Fruit fly (Drosophila melanogaster) whole organism, embryonic: ENCODE results near the gene Tis11.

Experiments used
- Ada2b ChIP-seq: fragments of 200-800 bp; sonication (Bioruptor generic); IDR thresholded peaks from 2 replicates; pipeline ENCODE4 v1.3.6; 2022; ENCODE audit warnings: missing biosample characterization, missing genetic modification characterization
- Antp ChIP-seq: fragments of 200-800 bp; sonication (Bioruptor generic); optimal IDR thresholded peaks from 3 replicates; lab custom pipeline; 2016; ENCODE audit warnings: missing biosample characterization, missing genetic modification characterization
- Atf3 ChIP-seq: fragments of 200-800 bp; sonication (Bioruptor generic); optimal IDR thresholded peaks from 3 replicates; lab custom pipeline; 2016; ENCODE audit warnings: missing biosample characterization, missing genetic modification characterization
- CG10267 ChIP-seq: fragments of 200-800 bp; sonication (Bioruptor generic); optimal IDR thresholded peaks from 2 replicates; lab custom pipeline; 2018; ENCODE audit warnings: missing biosample characterization, mild to moderate bottlenecking, missing genetic modification characterization, moderate library complexity
- CG10543 ChIP-seq: fragments of 200-800 bp; sonication (Bioruptor generic); optimal IDR thresholded peaks from 3 replicates; lab custom pipeline; 2017; ENCODE audit warnings: missing biosample characterization, mild to moderate bottlenecking, missing genetic modification characterization, moderate library complexity
- CG12071 ChIP-seq: fragments of 200-800 bp; sonication (Bioruptor generic); optimal IDR thresholded peaks from 3 replicates; lab custom pipeline; 2018; ENCODE audit warnings: missing biosample characterization, mild to moderate bottlenecking, missing genetic modification characterization
- CG15269 ChIP-seq: fragments of 200-800 bp; sonication (Bioruptor generic); optimal IDR thresholded peaks from 2 replicates; lab custom pipeline; 2018; ENCODE audit warnings: missing biosample characterization, mild to moderate bottlenecking, missing genetic modification characterization, moderate library complexity
- CG17186 ChIP-seq: fragments of 200-800 bp; sonication (Bioruptor generic); optimal IDR thresholded peaks from 3 replicates; lab custom pipeline; 2017; ENCODE audit warnings: missing biosample characterization, missing genetic modification reagents, missing genetic modification characterization
- CG17385 ChIP-seq: fragments of 200-800 bp; sonication (Bioruptor generic); optimal IDR thresholded peaks from 3 replicates; lab custom pipeline; 2018; ENCODE audit warnings: missing biosample characterization, mild to moderate bottlenecking, missing genetic modification characterization
- CG2120 ChIP-seq: fragments of 200-800 bp; sonication (Bioruptor generic); optimal IDR thresholded peaks from 3 replicates; lab custom pipeline; 2016; ENCODE audit warnings: missing biosample characterization, missing genetic modification characterization
- CG3838 ChIP-seq: fragments of 200-800 bp; sonication (Bioruptor generic); optimal IDR thresholded peaks from 3 replicates; lab custom pipeline; 2016; ENCODE audit warnings: missing biosample characterization, missing genetic modification characterization
- CG6254 ChIP-seq: fragments of 200-800 bp; sonication (Bioruptor generic); optimal IDR thresholded peaks from 3 replicates; lab custom pipeline; 2017; ENCODE audit warnings: mild to moderate bottlenecking, missing biosample characterization, missing genetic modification reagents, missing genetic modification characterization
- CG6765 ChIP-seq: fragments of 200-800 bp; sonication (Bioruptor generic); optimal IDR thresholded peaks from 3 replicates; lab custom pipeline; 2017; ENCODE audit warnings: missing biosample characterization, mild to moderate bottlenecking, missing genetic modification characterization
- CG7372 ChIP-seq: fragments of 200-800 bp; sonication (Bioruptor generic); IDR thresholded peaks from 2 replicates; pipeline ENCODE4 v1.3.6; 2022; ENCODE audit warnings: missing biosample characterization, missing genetic modification characterization
- CG7839 ChIP-seq: fragments of 200-800 bp; sonication (Bioruptor generic); optimal IDR thresholded peaks from 3 replicates; lab custom pipeline; 2018; ENCODE audit warnings: missing biosample characterization, mild to moderate bottlenecking, missing genetic modification characterization, moderate library complexity
- CG8359 ChIP-seq: fragments of 200-800 bp; sonication (Bioruptor generic); optimal IDR thresholded peaks from 2 replicates; lab custom pipeline; 2017; ENCODE audit warnings: missing biosample characterization, mild to moderate bottlenecking, missing genetic modification characterization, borderline replicate concordance
- CG8944 ChIP-seq: fragments of 200-800 bp; sonication (Bioruptor generic); optimal IDR thresholded peaks from 3 replicates; lab custom pipeline; 2016; ENCODE audit warnings: missing biosample characterization, missing genetic modification characterization
- Doc2 ChIP-seq: fragments of 200-800 bp; sonication (Bioruptor generic); IDR thresholded peaks from 2 replicates; pipeline ENCODE4 v1.3.6; 2022; ENCODE audit warnings: missing biosample characterization, missing genetic modification characterization
- E2f1 ChIP-seq: fragments of 200-800 bp; sonication (Bioruptor generic); IDR thresholded peaks from 2 replicates; pipeline ENCODE4 v1.3.6; 2022; ENCODE audit warnings: missing biosample characterization, missing genetic modification characterization
- Ets97D ChIP-seq: fragments of 200-800 bp; sonication (Bioruptor generic); optimal IDR thresholded peaks from 3 replicates; lab custom pipeline; 2016; ENCODE audit warnings: missing biosample characterization, missing genetic modification characterization
- HLH54F ChIP-seq: fragments of 200-800 bp; sonication (Bioruptor generic); optimal IDR thresholded peaks from 3 replicates; lab custom pipeline; 2016; ENCODE audit warnings: missing biosample characterization, missing genetic modification characterization
- Hr3 ChIP-seq: fragments of 200-800 bp; sonication (Bioruptor generic); optimal IDR thresholded peaks from 3 replicates; lab custom pipeline; 2016; ENCODE audit warnings: missing biosample characterization, missing genetic modification characterization
- MESR4 ChIP-seq: fragments of 200-800 bp; sonication (Bioruptor generic); optimal IDR thresholded peaks from 2 replicates; lab custom pipeline; 2018; ENCODE audit warnings: missing biosample characterization, mild to moderate bottlenecking, missing genetic modification characterization, moderate library complexity
- Mrtf ChIP-seq: fragments of 200-800 bp; sonication (Bioruptor generic); IDR thresholded peaks from 3 replicates; pipeline ENCODE4 v1.3.6; 2022; ENCODE audit warnings: missing biosample characterization, missing genetic modification characterization
- NC2β ChIP-seq: fragments of 200-800 bp; sonication (Bioruptor generic); optimal IDR thresholded peaks from 2 replicates; lab custom pipeline; 2016; ENCODE audit warnings: missing biosample characterization, missing genetic modification characterization
- Oli ChIP-seq: fragments of 200-800 bp; sonication (Bioruptor generic); optimal IDR thresholded peaks from 2 replicates; lab custom pipeline; 2018; ENCODE audit warnings: missing biosample characterization, mild to moderate bottlenecking, missing genetic modification characterization, moderate library complexity
- Rfx ChIP-seq: fragments of 200-800 bp; sonication (Bioruptor generic); IDR thresholded peaks from 2 replicates; pipeline ENCODE4 v1.3.6; 2022; ENCODE audit warnings: missing biosample characterization, missing genetic modification characterization
- Six4 ChIP-seq: fragments of 200-800 bp; sonication (Bioruptor generic); optimal IDR thresholded peaks from 2 replicates; lab custom pipeline; 2016; ENCODE audit warnings: missing biosample characterization, missing genetic modification characterization
- Taf1 ChIP-seq: fragments of 200-800 bp; sonication (Bioruptor generic); IDR thresholded peaks from 2 replicates; pipeline ENCODE4 v1.3.6; 2022; ENCODE audit warnings: missing biosample characterization, missing genetic modification characterization
- al ChIP-seq: fragments of 200-800 bp; sonication (Bioruptor generic); IDR thresholded peaks from 2 replicates; pipeline ENCODE4 v1.3.6; 2022; ENCODE audit warnings: missing biosample characterization, missing genetic modification characterization
- ara ChIP-seq: fragments of 200-800 bp; sonication (Bioruptor generic); IDR thresholded peaks from 2 replicates; pipeline ENCODE4 v1.3.6; 2022; ENCODE audit warnings: missing biosample characterization, missing genetic modification characterization
- ash1 ChIP-seq: fragments of 200-800 bp; sonication (Bioruptor generic); optimal IDR thresholded peaks from 2 replicates; lab custom pipeline; 2018; ENCODE audit warnings: missing biosample characterization, mild to moderate bottlenecking, missing genetic modification characterization
- cas ChIP-seq: fragments of 200-800 bp; sonication (Bioruptor generic); IDR thresholded peaks from 2 replicates; pipeline ENCODE4 v1.3.6; 2022; ENCODE audit warnings: missing biosample characterization, missing genetic modification characterization
- chinmo ChIP-seq: fragments of 200-800 bp; sonication (Bioruptor generic); IDR thresholded peaks from 4 replicates; pipeline ENCODE4 v1.3.6; 2022; ENCODE audit warnings: missing biosample characterization, missing genetic modification characterization; ENCODE audit not compliant: partially characterized antibody
- chm ChIP-seq: fragments of 200-800 bp; sonication (Bioruptor generic); IDR thresholded peaks from 2 replicates; pipeline ENCODE4 v1.3.6; 2022; ENCODE audit warnings: missing biosample characterization, missing genetic modification characterization
- cwo ChIP-seq: fragments of 200-800 bp; sonication (Bioruptor generic); optimal IDR thresholded peaks from 3 replicates; lab custom pipeline; 2017; ENCODE audit warnings: missing biosample characterization, missing genetic modification characterization, mild to moderate bottlenecking, moderate library complexity, missing genetic modification reagents
- dan ChIP-seq: fragments of 200-800 bp; sonication (Bioruptor generic); IDR thresholded peaks from 2 replicates; pipeline ENCODE4 v1.3.6; 2022; ENCODE audit warnings: missing biosample characterization, missing genetic modification characterization
- fd96Cb ChIP-seq: fragments of 200-800 bp; sonication (Bioruptor generic); optimal IDR thresholded peaks from 2 replicates; lab custom pipeline; 2018; ENCODE audit warnings: missing biosample characterization, mild to moderate bottlenecking, missing genetic modification characterization, moderate library complexity
- gce ChIP-seq: fragments of 200-800 bp; sonication (Bioruptor generic); IDR thresholded peaks from 3 replicates; pipeline ENCODE4 v1.3.6; 2022; ENCODE audit warnings: missing biosample characterization, missing genetic modification characterization
- lov ChIP-seq, 2 experiments: fragments of 200-800 bp in 1 of 2; fragments of >200 bp in 1 of 2; sonication (Bioruptor generic) in 1 of 2; IDR thresholded peaks in 1 of 2; optimal IDR thresholded peaks in 1 of 2; 2 replicates in 1 of 2; 3 replicates in 1 of 2; pipeline versions ENCODE4 v1.3.6 to Lab custom; 2017 to 2022; ENCODE audit warnings: missing biosample characterization in 1 of 2, missing genetic modification characterization in 1 of 2
- nau ChIP-seq: fragments of 200-800 bp; sonication (Bioruptor generic); optimal IDR thresholded peaks from 3 replicates; lab custom pipeline; 2017; ENCODE audit warnings: missing biosample characterization, mild to moderate bottlenecking, missing genetic modification characterization, missing genetic modification reagents
- pan ChIP-seq, 4 experiments: fragments of >200 bp in 3 of 4; fragments of 200-800 bp in 1 of 4; sonication (Bioruptor generic) in 1 of 4; optimal IDR thresholded peaks in 3 of 4; IDR thresholded peaks in 1 of 4; 2 replicates each; pipeline versions ENCODE4 v1.3.6 to Lab custom; 2017 to 2022; ENCODE audit warnings: missing biosample characterization in 2 of 4, missing genetic modification characterization in 2 of 4, mixed read lengths in 1 of 4
- peb ChIP-seq: fragments of 200-800 bp; sonication (Bioruptor generic); IDR thresholded peaks from 2 replicates; pipeline ENCODE4 v1.3.6; 2022; ENCODE audit warnings: missing biosample characterization, missing genetic modification characterization
- pho ChIP-seq: fragments of 200-800 bp; sonication (Bioruptor generic); optimal IDR thresholded peaks from 2 replicates; lab custom pipeline; 2016; ENCODE audit warnings: missing biosample characterization, missing genetic modification characterization
- psq ChIP-seq: fragments of 200-800 bp; sonication (Bioruptor generic); optimal IDR thresholded peaks from 2 replicates; lab custom pipeline; 2017; ENCODE audit warnings: missing biosample characterization, missing genetic modification characterization
- sd ChIP-seq: fragments of 200-800 bp; sonication (Bioruptor generic); optimal IDR thresholded peaks from 3 replicates; lab custom pipeline; 2018; ENCODE audit warnings: missing biosample characterization, mild to moderate bottlenecking, missing genetic modification characterization, moderate library complexity
- slbo ChIP-seq: fragments of 200-800 bp; sonication (Bioruptor generic); IDR thresholded peaks from 2 replicates; pipeline ENCODE4 v1.3.6; 2022; ENCODE audit warnings: missing biosample characterization, missing genetic modification characterization
- tgo ChIP-seq: fragments of 200-800 bp; sonication (Bioruptor generic); IDR thresholded peaks from 3 replicates; pipeline ENCODE4 v1.3.6; 2022; ENCODE audit warnings: missing biosample characterization, missing genetic modification characterization
- tin ChIP-seq: fragments of 200-800 bp; sonication (Bioruptor generic); optimal IDR thresholded peaks from 3 replicates; lab custom pipeline; 2016; ENCODE audit warnings: missing biosample characterization, missing genetic modification characterization
- trh ChIP-seq: fragments of 200-800 bp; sonication (Bioruptor generic); optimal IDR thresholded peaks from 2 replicates; lab custom pipeline; 2016; ENCODE audit warnings: missing biosample characterization, missing genetic modification characterization

Gene Tis11

dm6 chrX:12629564-12629963 is 29.7 kb upstream of the Tis11 start, which contains the start of the genes Aven and CG2540 (continued):
- TF ChIP-seq HLH54F (GFP tag; lab: Kevin White, UChicago), result no peak
- TF ChIP-seq pho, result no peak
- TF ChIP-seq MESR4, result no peak
- no peak for TF ChIP-seq CG8944
- no peak for TF ChIP-seq nau
- peak; percentile 59 for TF ChIP-seq CG7372 (GFP tag; lab: Robert Waterston, UW)
- no peak for TF ChIP-seq pan (optimal IDR thresholded peaks at IDR 0.05; lab: Kevin White, UChicago)
- TF ChIP-seq pan (GFP tag; optimal IDR thresholded peaks at IDR 0.05 in 1 of 2, IDR thresholded peaks at IDR 0.05 in 1 of 2), result peak in 1 of 2 experiments; percentile 69
- TF ChIP-seq Mrtf (GFP tag; lab: Robert Waterston, UW), result 0 out of 3 replicates have a peak, but pooled peaks have one; percentile 30
- TF ChIP-seq chinmo (GFP tag; lab: Robert Waterston, UW), result no peak
- TF ChIP-seq Ada2b, result peak; percentile 40; the same call in 1 of the 2 replicates
- TF ChIP-seq CG15269 (tag; lab: Kevin White, UChicago), result peak; percentile 88
- TF ChIP-seq Antp (GFP tag; lab: Kevin White, UChicago), result no peak
- TF ChIP-seq cwo, result peak; percentile 80
- TF ChIP-seq trh (GFP tag; lab: Kevin White, UChicago), result no peak
- TF ChIP-seq Ets97D (GFP tag; lab: Kevin White, UChicago), result no peak
- no peak for TF ChIP-seq peb (GFP tag; lab: Robert Waterston, UW)
- peak; percentile 72 for TF ChIP-seq CG6254 (GFP tag; lab: Kevin White, UChicago)
- TF ChIP-seq Taf1, result peak; percentile 19; the same call in 1 of the 2 replicates
- TF ChIP-seq Doc2 (GFP tag; lab: Robert Waterston, UW), result no peak
- peak; percentile 71 for TF ChIP-seq Six4 (GFP tag; lab: Kevin White, UChicago)
- TF ChIP-seq tgo (GFP tag; lab: Robert Waterston, UW), result peak; percentile 60
- TF ChIP-seq Oli (tag; lab: Kevin White, UChicago), result peak; percentile 86
- no peak for TF ChIP-seq lov (optimal IDR thresholded peaks at IDR 0.05; lab: Kevin White, UChicago)
- TF ChIP-seq lov (GFP tag; IDR thresholded peaks at IDR 0.05; lab: Robert Waterston, UW), result no peak
- peak; percentile 58; the same call in 1 of the 2 replicates for TF ChIP-seq al (GFP tag; lab: Robert Waterston, UW)
- TF ChIP-seq gce (GFP tag; lab: Robert Waterston, UW), result no peak
- TF ChIP-seq ara (GFP tag; lab: Robert Waterston, UW), result peak; percentile 68
- TF ChIP-seq dan, result no peak
- peak; percentile 44 for TF ChIP-seq CG8359 (GFP tag; lab: Kevin White, UChicago)
- peak; percentile 56 for TF ChIP-seq CG2120 (GFP tag; lab: Kevin White, UChicago)
- no peak for TF ChIP-seq CG17186 (GFP tag; lab: Kevin White, UChicago)
- peak; percentile 67 for TF ChIP-seq slbo (GFP tag; lab: Robert Waterston, UW)
- TF ChIP-seq CG7839 (tag; lab: Kevin White, UChicago), result peak; percentile 91
- peak; percentile 60; the same call in 1 of the 2 replicates for TF ChIP-seq Rfx (GFP tag; lab: Robert Waterston, UW)
- no peak for TF ChIP-seq cas
- TF ChIP-seq chm (GFP tag; lab: Robert Waterston, UW), result no peak
- TF ChIP-seq CG10267 (tag; lab: Kevin White, UChicago), result peak; percentile 84
- TF ChIP-seq NC2β, result no peak
- no peak for TF ChIP-seq ash1 (GFP tag; lab: Kevin White, UChicago)
- TF ChIP-seq CG12071, result peak; percentile 6
- TF ChIP-seq CG10543, result peak; percentile 89
- TF ChIP-seq E2f1 (GFP tag; lab: Robert Waterston, UW), result peak; percentile 69
- TF ChIP-seq CG17385 (GFP tag; lab: Kevin White, UChicago), result peak; percentile 84
- TF ChIP-seq sd (tag; lab: Kevin White, UChicago), result peak; percentile 58
- no peak for TF ChIP-seq Atf3 (GFP tag; lab: Kevin White, UChicago)
- peak; percentile 77 for TF ChIP-seq CG6765 (GFP tag; lab: Kevin White, UChicago)
- peak; percentile 76 for TF ChIP-seq tin (GFP tag; lab: Kevin White, UChicago)
- TF ChIP-seq Hr3 (GFP tag; lab: Kevin White, UChicago), result peak; percentile 78
- peak; percentile 70 for TF ChIP-seq fd96Cb (tag; lab: Kevin White, UChicago)
- TF ChIP-seq CG3838, result no peak
- no peak for TF ChIP-seq psq (GFP tag; lab: Kevin White, UChicago)
